Worm (Caenorhabditis elegans): ENCODE data around the gene ergo-1.

- TF ChIP-seq nhr-237 (tag; optimal IDR thresholded peaks at IDR 0.05): no peak
- no peak for TF ChIP-seq elt-3 (tag; optimal IDR thresholded peaks at IDR 0.05)
- no peak for TF ChIP-seq lin-39 (tag; optimal IDR thresholded peaks at IDR 0.05)
- TF ChIP-seq fos-1 (tag; optimal IDR thresholded peaks at IDR 0.05): no peak
- TF ChIP-seq sem-4 (tag; optimal IDR thresholded peaks at IDR 0.05): no peak
- no peak for TF ChIP-seq unc-62 (GFP tag; optimal IDR thresholded peaks at IDR 0.05)
- TF ChIP-seq ama-1 (optimal IDR thresholded peaks at IDR 0.05): no peak
- TF ChIP-seq lsy-2 (tag; optimal IDR thresholded peaks at IDR 0.05): no peak
- no peak for TF ChIP-seq unc-39 (tag; optimal IDR thresholded peaks at IDR 0.05)
- no peak for TF ChIP-seq egl-27 (tag; optimal IDR thresholded peaks at IDR 0.05)
- TF ChIP-seq nhr-25 (tag; optimal IDR thresholded peaks at IDR 0.05): no peak
- no peak for TF ChIP-seq aly-2 (tag; optimal IDR thresholded peaks at IDR 0.05)
Measured at ce11 chrV:1023367-1023766, 14.8 kb downstream of the ergo-1 start, which contains the start of gene pei-2.
